Fruit fly (Drosophila melanogaster): ENCODE measurements around the gene CG11656.

dm6 chr3R:13056553-13056952 lies 46.9 kb downstream of the CG11656 start:
- TF ChIP-seq Sin3A (optimal IDR thresholded peaks at IDR 0.05) (no peak), h (optimal IDR thresholded peaks at IDR 0.05) (no peak), ttk (optimal IDR thresholded peaks at IDR 0.05) (no peak), psq (optimal IDR thresholded peaks at IDR 0.05) (no peak), insv (optimal IDR thresholded peaks at IDR 0.05) (no peak), Myc (optimal IDR thresholded peaks at IDR 0.05) (no peak)
